Worm (Caenorhabditis elegans) whole organism, L1 larva: Measurements from ENCODE around the gene srz-11.
"Not testable (repeated sequence)": the region's sequence is repeated elsewhere in the genome, so short reads cannot be mapped to it uniquely, and the experiment has no call there.

Experiments
- C16A3.4 ChIP-seq: fragments of 150-350 bp; optimal IDR thresholded peaks from 2 replicates; lab custom pipeline; 2014; ENCODE audit warnings: missing biosample characterization, missing genetic modification characterization
- ces-1 ChIP-seq: fragments of 150-350 bp; optimal IDR thresholded peaks from 2 replicates; lab custom pipeline; 2014; ENCODE audit warnings: missing biosample characterization, missing genetic modification reagents, missing genetic modification characterization
- elt-3 ChIP-seq, 6 experiments: fragments of 150-350 bp in 1 of 6; sonication (generic microtip); optimal IDR thresholded peaks; 2 replicates each; lab custom pipeline; 2017 to 2018; ENCODE audit warnings: missing biosample characterization in 6 of 6, missing genetic modification characterization in 6 of 6, inconsistent platforms in 1 of 6
- hlh-4 ChIP-seq: sonication (generic microtip); optimal IDR thresholded peaks from 2 replicates; lab custom pipeline; 2016; ENCODE audit warnings: mild to moderate bottlenecking, missing genetic modification characterization, missing compliant biosample characterization
- jun-1 ChIP-seq: fragments of 150-350 bp; optimal IDR thresholded peaks from 2 replicates; lab custom pipeline; 2014; ENCODE audit warnings: missing biosample characterization, missing genetic modification reagents, missing genetic modification characterization
- nhr-11 ChIP-seq: fragments of 150-350 bp; optimal IDR thresholded peaks from 2 replicates; lab custom pipeline; 2014; ENCODE audit warnings: missing biosample characterization, missing genetic modification characterization
- nhr-77 ChIP-seq: fragments of 150-350 bp; optimal IDR thresholded peaks from 2 replicates; lab custom pipeline; 2014; ENCODE audit warnings: missing biosample characterization, missing genetic modification characterization
- nhr-90 ChIP-seq: sonication (generic microtip); optimal IDR thresholded peaks from 2 replicates; lab custom pipeline; 2016; ENCODE audit warnings: mild to moderate bottlenecking, missing genetic modification characterization, missing compliant biosample characterization; ENCODE audit not compliant: poor library complexity
- rnt-1 ChIP-seq: sonication (generic microtip); optimal IDR thresholded peaks from 2 replicates; lab custom pipeline; 2016; ENCODE audit warnings: mild to moderate bottlenecking, missing genetic modification characterization, moderate library complexity, missing compliant biosample characterization
- snu-23 ChIP-seq: sonication (generic microtip); optimal IDR thresholded peaks from 2 replicates; lab custom pipeline; 2016; ENCODE audit warnings: missing genetic modification characterization, missing compliant biosample characterization
- unc-130 ChIP-seq: fragments of 150-350 bp; optimal IDR thresholded peaks from 2 replicates; lab custom pipeline; 2017; ENCODE audit warnings: missing biosample characterization, missing genetic modification characterization, inconsistent platforms
- unc-62 ChIP-seq: fragments of 150-350 bp; optimal IDR thresholded peaks from 2 replicates; lab custom pipeline; 2014; ENCODE audit warnings: missing biosample characterization, missing genetic modification reagents, missing genetic modification characterization

DNA sequence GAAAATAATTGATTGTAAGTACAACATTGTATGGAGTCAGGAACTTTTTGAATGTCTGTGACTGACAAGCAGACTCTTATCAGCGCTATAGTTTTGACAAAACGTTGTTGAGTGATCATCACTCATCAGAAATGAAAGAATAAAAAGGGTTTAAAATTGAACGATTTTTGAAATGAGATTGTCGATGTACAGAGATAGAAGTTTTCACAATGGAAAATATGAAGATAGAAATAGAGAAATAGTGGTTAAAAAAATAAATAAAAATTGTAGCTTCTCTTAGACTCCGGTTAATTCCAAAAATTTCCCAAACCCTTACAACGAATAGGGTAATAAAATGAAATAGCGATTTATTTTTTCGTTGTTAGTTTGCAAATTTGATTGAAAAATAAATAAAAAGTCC lies 37.7 kb upstream of the srz-11 start, which contains the start of gene ugt-30:
- TF ChIP-seq hlh-4; rnt-1 (tag; lab: Kevin White, UChicago); C16A3.4 (tag; lab: Kevin White, UChicago); nhr-90; nhr-11; unc-130; ces-1 (GFP tag; lab: Kevin White, UChicago); elt-3 (tag; optimal IDR thresholded peaks at IDR 0.05; lab: Kevin White, UChicago); unc-62; jun-1; nhr-77 (tag; lab: Kevin White, UChicago); snu-23: not testable (repeated sequence)
